Worm (Caenorhabditis elegans) whole organism, early embryonic: ENCODE data around the gene cdl-1.
A peak's percentile ranks its signal among the peaks of the same experiment; 100 is the strongest.

Experiments used
- B0310.2 ChIP-seq: sonication (generic microtip); optimal IDR thresholded peaks from 2 replicates; lab custom pipeline; 2016; ENCODE audit warnings: mild to moderate bottlenecking, missing genetic modification characterization, missing compliant biosample characterization
- F13C5.2 ChIP-seq: sonication (generic microtip); optimal IDR thresholded peaks from 2 replicates; lab custom pipeline; 2017; ENCODE audit warnings: mild to moderate bottlenecking, missing genetic modification characterization, inconsistent platforms, missing compliant biosample characterization
- aly-1 ChIP-seq: sonication (generic microtip); optimal IDR thresholded peaks from 2 replicates; lab custom pipeline; 2016; ENCODE audit warnings: missing genetic modification characterization, missing compliant biosample characterization
- ama-1 ChIP-seq: fragments of 150-350 bp; optimal IDR thresholded peaks from 2 replicates; lab custom pipeline; 2014
- ceh-13 ChIP-seq: fragments of 200-800 bp; sonication (Bioruptor generic); optimal IDR thresholded peaks from 2 replicates; lab custom pipeline; 2018; ENCODE audit warnings: mild to moderate bottlenecking, missing genetic modification characterization, missing compliant biosample characterization
- ceh-36 ChIP-seq: sonication (generic microtip); optimal IDR thresholded peaks from 2 replicates; lab custom pipeline; 2016; ENCODE audit warnings: missing genetic modification characterization, inconsistent platforms, missing compliant biosample characterization
- ets-7 ChIP-seq: sonication (generic microtip); optimal IDR thresholded peaks from 2 replicates; lab custom pipeline; 2016; ENCODE audit warnings: missing genotype, missing genetic modification characterization, missing compliant biosample characterization
- flt-1 ChIP-seq: fragments of 200-800 bp; sonication (Bioruptor generic); IDR thresholded peaks from 2 replicates; pipeline ENCODE4 v1.3.6; 2022; ENCODE audit warnings: missing genetic modification characterization, missing compliant biosample characterization
- hmbx-1 ChIP-seq: sonication (generic microtip); optimal IDR thresholded peaks from 2 replicates; lab custom pipeline; 2016; ENCODE audit warnings: mild to moderate bottlenecking, missing genetic modification characterization, missing compliant biosample characterization
- hmg-4 ChIP-seq: fragments of 200-800 bp; sonication (Bioruptor generic); optimal IDR thresholded peaks from 2 replicates; lab custom pipeline; 2018; ENCODE audit warnings: mild to moderate bottlenecking, missing genetic modification characterization, missing compliant biosample characterization
- hnd-1 ChIP-seq: sonication (generic microtip); optimal IDR thresholded peaks from 2 replicates; lab custom pipeline; 2016; ENCODE audit warnings: missing genetic modification characterization, missing compliant biosample characterization
- pes-1 ChIP-seq: fragments of 200-800 bp; sonication (Bioruptor generic); IDR thresholded peaks from 2 replicates; pipeline ENCODE4 v1.3.6; 2022; ENCODE audit warnings: missing genetic modification reagents, missing genetic modification characterization, missing compliant biosample characterization
- scrt-1 ChIP-seq: fragments of 200-800 bp; sonication (Bioruptor generic); IDR thresholded peaks from 2 replicates; pipeline ENCODE4 v1.3.6; 2022; ENCODE audit warnings: missing genetic modification characterization, missing compliant biosample characterization
- sea-1 ChIP-seq: fragments of 200-800 bp; sonication (Bioruptor generic); conservative IDR thresholded peaks from 2 replicates; pipeline ENCODE4 v1.3.6; 2022; ENCODE audit warnings: missing genetic modification characterization, missing compliant biosample characterization
- tbx-11 ChIP-seq: fragments of 200-800 bp; sonication (Bioruptor generic); IDR thresholded peaks from 2 replicates; pipeline ENCODE4 v1.3.6; 2022; ENCODE audit warnings: missing genetic modification characterization, missing compliant biosample characterization
- tbx-37 ChIP-seq: fragments of 200-800 bp; sonication (Bioruptor generic); conservative IDR thresholded peaks from 2 replicates; pipeline ENCODE4 v1.3.6; 2022; ENCODE audit warnings: missing genetic modification reagents, missing genetic modification characterization, missing compliant biosample characterization
- tra-4 ChIP-seq: sonication (generic microtip); optimal IDR thresholded peaks from 2 replicates; lab custom pipeline; 2017; ENCODE audit warnings: missing genetic modification characterization, missing compliant biosample characterization

The cdl-1 gene

DNA sequence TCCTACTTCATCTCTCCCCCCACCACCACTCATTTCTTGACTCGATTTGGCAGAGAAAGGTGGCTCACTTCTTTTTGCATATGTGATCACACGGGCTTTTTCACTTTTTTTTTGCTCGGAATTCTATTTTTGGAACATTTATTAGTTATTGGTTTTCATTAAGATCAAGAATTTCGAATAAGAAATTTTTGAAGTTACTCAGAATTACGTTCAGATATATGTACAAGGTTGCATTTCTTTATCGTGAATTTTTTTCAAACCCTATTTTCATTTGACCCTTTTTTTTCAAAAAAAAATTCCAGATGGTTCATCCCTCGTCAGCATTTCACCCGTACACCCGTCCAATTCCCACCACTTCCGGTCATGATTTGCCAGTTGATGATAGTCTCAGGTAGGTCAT lies 20.2 kb downstream of the cdl-1 start, which contains the start of gene ceh-62:
TSS of gene ceh-62 (plus strand) at position 301 of the 400 bp plus-strand sequence.
- TF ChIP-seq ama-1 (lab: Kevin White, UChicago) = no peak
- no peak for TF ChIP-seq ceh-13 (GFP tag; lab: Kevin White, UChicago)
- TF ChIP-seq ceh-36 = no peak
- no peak for TF ChIP-seq scrt-1

DNA sequence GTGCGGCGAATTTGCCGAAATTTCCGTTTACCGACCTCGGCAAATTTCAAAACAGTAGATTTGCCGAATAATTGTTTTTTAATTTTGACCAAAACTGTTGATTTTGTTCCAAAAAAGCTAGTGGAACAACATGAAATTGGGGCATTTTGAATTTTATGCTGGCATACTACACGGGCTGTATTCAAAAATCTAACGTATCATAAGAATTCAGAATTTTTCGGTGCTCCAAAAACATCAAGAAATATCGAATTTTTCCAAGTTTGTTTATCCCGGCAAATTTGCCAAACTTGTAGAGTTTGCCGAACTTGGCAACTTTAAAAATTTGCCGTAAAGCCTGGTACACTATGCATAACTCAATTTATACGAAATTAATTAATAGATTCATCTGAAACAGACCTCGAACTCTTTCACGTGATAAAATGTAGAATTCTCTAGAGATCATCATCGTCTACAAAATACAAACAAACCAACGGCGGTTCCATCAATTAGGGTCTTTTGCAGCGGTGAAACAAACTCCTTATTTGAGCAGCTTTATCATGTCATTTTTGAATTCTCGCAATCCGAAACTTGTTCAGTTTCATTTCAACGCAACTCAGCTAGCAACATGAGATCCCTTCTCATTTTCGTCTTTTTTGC lies 23.6 kb downstream of the cdl-1 start, which contains the start of gene R06F6.14:
TSS of gene R06F6.14 (plus strand) at position 586 of the 636 bp plus-strand sequence.
- TF ChIP-seq tbx-37 (GFP tag; lab: Robert Waterston, UW) (no peak), tbx-11 (no peak), B0310.2 (tag; lab: Kevin White, UChicago) (no peak), ets-7 (no peak), scrt-1 (no peak), ama-1 (lab: Kevin White, UChicago) (no peak), pes-1 (no peak), aly-1 (tag; lab: Kevin White, UChicago) (no peak), sea-1 (no peak), tra-4 (tag; lab: Kevin White, UChicago) (no peak), ceh-36 (no peak), hnd-1 (no peak), hmg-4 (no peak), flt-1 (GFP tag; lab: Robert Waterston, UW) (no peak)

DNA sequence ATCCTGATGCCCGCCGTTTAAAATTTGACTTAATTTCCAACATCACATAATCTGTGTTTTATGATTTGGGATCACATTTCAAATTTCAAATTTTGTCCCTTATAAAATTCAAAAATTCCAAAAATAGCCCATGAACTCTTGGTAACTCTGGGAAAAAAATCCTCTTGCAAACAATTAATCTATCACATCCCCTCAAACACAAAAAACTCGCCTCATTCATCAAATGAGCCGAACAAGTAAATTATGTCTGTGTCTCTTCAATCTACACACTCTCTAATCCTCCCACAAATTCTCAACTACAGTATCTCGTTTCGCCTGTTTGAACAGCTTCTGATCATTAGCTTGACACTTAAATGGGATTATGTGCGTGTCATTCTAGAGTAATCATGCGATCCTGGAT lies 25.4 kb downstream of the cdl-1 start, which contains the start of gene msrp-7:
TSS of gene msrp-7 (plus strand) at position 301 of the 400 bp plus-strand sequence.
- TF ChIP-seq ceh-13 (GFP tag; lab: Kevin White, UChicago) = no peak
- no peak for TF ChIP-seq tbx-11
- TF ChIP-seq sea-1 = no peak
- TF ChIP-seq scrt-1 = no peak
- TF ChIP-seq flt-1 (GFP tag; lab: Robert Waterston, UW) = no peak
- TF ChIP-seq ama-1 (lab: Kevin White, UChicago) = no peak
- TF ChIP-seq ceh-36 = no peak
- TF ChIP-seq hmbx-1 = no peak
- TF ChIP-seq pes-1 = no peak
- no peak for TF ChIP-seq B0310.2 (tag; lab: Kevin White, UChicago)
- no peak for TF ChIP-seq hmg-4
- TF ChIP-seq tra-4 (tag; lab: Kevin White, UChicago) = no peak
- TF ChIP-seq aly-1 (tag; lab: Kevin White, UChicago) = no peak
- no peak for TF ChIP-seq hnd-1
- TF ChIP-seq ets-7 = no peak
- TF ChIP-seq F13C5.2 (tag; lab: Kevin White, UChicago) = no peak
- no peak for TF ChIP-seq tbx-37 (GFP tag; lab: Robert Waterston, UW)

DNA sequence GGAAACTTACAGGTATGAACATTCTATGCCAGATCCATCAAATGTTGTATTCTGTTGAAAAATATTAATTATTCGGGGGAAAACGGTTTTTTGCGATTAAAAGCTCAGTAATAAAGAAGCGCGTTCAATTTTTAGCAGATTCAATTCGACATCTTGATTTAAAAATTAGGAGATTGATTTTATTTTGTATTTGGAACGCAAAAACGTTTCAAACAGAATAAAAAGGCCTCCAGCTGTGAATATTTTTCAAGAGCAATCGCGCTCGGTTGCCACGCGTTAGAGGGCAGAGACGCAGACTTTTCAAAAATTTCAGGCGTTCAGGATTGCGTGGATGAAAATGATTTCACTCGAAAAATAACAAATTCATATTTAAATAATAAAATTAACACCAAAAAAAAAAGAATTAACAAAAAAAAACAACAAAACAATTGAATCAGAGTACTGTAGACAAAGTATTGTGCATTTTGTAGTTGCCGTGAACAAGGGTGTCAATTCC lies 34.7 kb downstream of the cdl-1 start, which contains the start of gene R06F6.8:
TSS of gene R06F6.8 (minus strand) at position 51 of the 496 bp plus-strand sequence.
- TF ChIP-seq pes-1 (0 out of 2 replicates have a peak, but pooled peaks have one; percentile 13), ama-1 (lab: Kevin White, UChicago) (no peak)

DNA sequence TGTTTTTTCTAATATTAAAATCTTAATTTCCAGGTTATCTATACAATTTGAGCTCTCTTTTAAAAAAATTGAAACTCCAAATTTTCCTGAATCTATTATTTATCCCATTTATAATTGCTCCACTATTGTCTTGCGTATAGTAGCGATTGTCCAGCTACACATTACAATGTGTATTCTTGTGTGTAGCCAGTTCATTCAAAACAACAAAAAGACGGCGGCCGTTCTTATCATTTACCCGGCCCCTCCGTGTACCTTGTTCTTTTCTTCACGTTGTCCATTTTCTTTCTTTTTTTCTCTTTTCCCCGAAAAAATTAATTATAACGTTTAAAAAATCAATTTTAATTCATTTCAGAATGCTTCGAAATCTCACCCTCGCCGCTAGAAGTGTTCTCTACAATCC lies 35.4 kb downstream of the cdl-1 start, which contains the start of gene ech-4:
TSS of gene ech-4 (plus strand) at position 353 of the 400 bp plus-strand sequence.
- TF ChIP-seq hmg-4 (no peak), hnd-1 (no peak), tra-4 (tag; lab: Kevin White, UChicago) (no peak), pes-1 (no peak), tbx-37 (GFP tag; lab: Robert Waterston, UW) (no peak), ceh-13 (GFP tag; lab: Kevin White, UChicago) (no peak), aly-1 (tag; lab: Kevin White, UChicago) (no peak), tbx-11 (no peak), sea-1 (no peak), B0310.2 (tag; lab: Kevin White, UChicago) (no peak)

DNA sequence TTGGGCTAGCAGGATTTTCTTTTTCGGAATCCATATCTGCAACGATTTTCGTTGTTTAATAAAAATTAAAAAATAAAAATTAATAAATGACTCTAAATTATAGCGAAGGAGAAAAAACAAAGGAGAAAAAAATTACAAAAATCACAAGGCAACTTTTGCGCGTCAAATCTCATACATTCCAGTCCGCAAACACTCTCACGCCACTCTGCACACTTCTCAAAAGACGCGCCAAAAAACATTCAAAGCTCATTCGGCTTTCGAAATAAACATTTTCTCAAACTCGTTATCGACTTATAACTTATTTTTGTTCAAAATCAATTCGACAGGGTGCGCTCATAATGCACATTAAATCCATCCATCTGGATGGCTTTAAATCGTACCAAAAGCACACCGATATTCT lies 38.8 kb downstream of the cdl-1 start, which contains the start of the genes R06F6.12 and mix-1:
TSS of gene R06F6.12 (minus strand) at position 36 of the 400 bp plus-strand sequence.
TSS of gene mix-1 (plus strand) at position 201 of the 400 bp plus-strand sequence.
- TF ChIP-seq F13C5.2 (tag; lab: Kevin White, UChicago) = peak; percentile 20
- TF ChIP-seq ceh-13 (GFP tag; lab: Kevin White, UChicago) = no peak
- TF ChIP-seq pes-1 = peak; percentile 62; the same call in 1 of the 2 replicates

DNA sequence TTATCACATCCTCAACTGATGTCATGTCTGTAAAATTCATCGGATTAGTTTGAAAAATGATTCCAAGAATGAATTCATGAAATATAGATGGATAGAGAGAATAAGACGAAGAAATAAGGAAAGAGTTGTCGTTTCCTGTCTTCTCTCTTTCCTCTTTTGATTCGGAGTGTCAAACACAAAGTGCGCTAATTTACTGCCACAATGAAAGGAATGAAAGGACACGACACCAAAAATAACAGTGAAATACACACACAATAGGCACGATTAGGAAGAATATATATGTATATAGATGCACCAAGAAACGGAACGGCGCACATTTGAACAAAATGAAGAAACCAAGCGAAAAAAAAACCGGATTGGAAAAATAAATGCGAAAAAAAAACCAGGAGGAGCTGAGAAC lies 43.8 kb downstream of the cdl-1 start, which contains the start of gene VM106R.1:
TSS of gene VM106R.1 (minus strand) at position 101 of the 400 bp plus-strand sequence.
- TF ChIP-seq sea-1 = no peak
- TF ChIP-seq hmbx-1 = no peak
- no peak for TF ChIP-seq ceh-36
- TF ChIP-seq ama-1 (lab: Kevin White, UChicago) = no peak
- no peak for TF ChIP-seq pes-1
- TF ChIP-seq aly-1 (tag; lab: Kevin White, UChicago) = no peak
- no peak for TF ChIP-seq ets-7
- TF ChIP-seq tbx-37 (GFP tag; lab: Robert Waterston, UW) = no peak
- TF ChIP-seq F13C5.2 (tag; lab: Kevin White, UChicago) = no peak
- TF ChIP-seq tbx-11 = no peak
- TF ChIP-seq hnd-1 = no peak
- no peak for TF ChIP-seq hmg-4
- TF ChIP-seq flt-1 (GFP tag; lab: Robert Waterston, UW) = no peak
- TF ChIP-seq scrt-1 = no peak
- no peak for TF ChIP-seq B0310.2 (tag; lab: Kevin White, UChicago)
- TF ChIP-seq tra-4 (tag; lab: Kevin White, UChicago) = no peak
- TF ChIP-seq ceh-13 (GFP tag; lab: Kevin White, UChicago) = no peak

DNA sequence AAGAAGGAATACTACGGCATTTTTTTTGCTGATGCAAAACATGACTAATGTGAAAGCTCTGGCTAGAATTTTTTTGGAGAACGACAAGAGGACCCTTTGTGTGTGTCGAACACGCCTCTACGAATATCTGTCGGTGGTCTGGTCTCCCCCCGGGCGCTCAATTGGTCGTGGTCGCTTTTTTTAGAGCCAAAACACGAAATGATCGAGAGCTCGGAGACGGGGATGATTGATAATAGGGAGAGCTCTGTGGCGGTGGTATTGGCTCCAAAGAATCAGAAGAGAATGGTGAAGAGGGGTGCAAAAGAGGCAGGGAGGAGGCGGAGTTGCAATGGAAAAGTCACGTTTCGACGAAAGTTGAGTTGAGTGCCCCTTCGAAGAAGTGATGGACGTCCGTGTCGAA lies 44.3 kb downstream of the cdl-1 start:
- no peak for TF ChIP-seq tbx-11
- no peak for TF ChIP-seq flt-1 (GFP tag; lab: Robert Waterston, UW)
- TF ChIP-seq ceh-36 = no peak
- no peak for TF ChIP-seq B0310.2 (tag; lab: Kevin White, UChicago)
- TF ChIP-seq aly-1 (tag; lab: Kevin White, UChicago) = no peak
- no peak for TF ChIP-seq hnd-1
- TF ChIP-seq F13C5.2 (tag; lab: Kevin White, UChicago) = no peak
- no peak for TF ChIP-seq sea-1
- TF ChIP-seq ceh-13 (GFP tag; lab: Kevin White, UChicago) = no peak
- no peak for TF ChIP-seq tra-4 (tag; lab: Kevin White, UChicago)
- TF ChIP-seq ama-1 (lab: Kevin White, UChicago) = no peak
- no peak for TF ChIP-seq scrt-1
- no peak for TF ChIP-seq tbx-37 (GFP tag; lab: Robert Waterston, UW)
- TF ChIP-seq pes-1 = no peak
